ENCODE assay signal across 1 fruit fly cellular context in the genomic region with DNA sequence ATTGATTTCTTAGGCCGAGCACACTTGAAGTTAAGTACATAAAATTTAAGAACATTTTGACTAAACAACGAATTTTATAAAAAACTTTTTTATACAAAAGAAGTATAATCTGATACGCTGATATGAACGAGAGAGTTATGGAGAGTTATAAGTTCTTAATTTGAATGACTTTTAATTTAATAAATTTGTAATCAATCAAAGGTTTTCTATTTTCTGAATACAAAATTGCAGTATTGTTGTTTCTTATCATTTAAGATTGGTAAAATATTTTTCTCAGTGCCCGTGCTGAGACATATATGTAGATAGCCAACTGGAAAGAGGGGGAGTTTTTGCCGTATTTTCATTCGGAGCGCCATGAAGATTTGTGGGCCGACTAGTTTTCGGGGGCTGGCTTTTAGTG.
TF ChIP-seq lines count a peak whose summit lies in the region.

No protein-coding gene starts in this region.

TF ChIP-seq in whole organism, embryonic, 481 proteins besides CTCF, POLR2A, EP300 and RAD21 (continued from another document and continues in another):
- TF ChIP-seq CG1233 (GFP tag; optimal IDR thresholded peaks at IDR 0.05; lab: Kevin White, UChicago) (no peak), fu2 (GFP tag; optimal IDR thresholded peaks at IDR 0.05; lab: Kevin White, UChicago) (no peak), dmrt99B (tag; optimal IDR thresholded peaks at IDR 0.05; lab: Kevin White, UChicago) (peak; percentile 12), wdn (GFP tag; IDR thresholded peaks at IDR 0.05; lab: Robert Waterston, UW) (no peak), Neu2 (GFP tag; optimal IDR thresholded peaks at IDR 0.05; lab: Kevin White, UChicago; ENCODE audit: borderline replicate concordance) (no peak), usp (GFP tag; optimal IDR thresholded peaks at IDR 0.05; lab: Kevin White, UChicago) (no peak), sima (GFP tag; optimal IDR thresholded peaks at IDR 0.05; lab: Kevin White, UChicago) (no peak), CG17385 (GFP tag; optimal IDR thresholded peaks at IDR 0.05; lab: Kevin White, UChicago) (peak; percentile 23), Ada2b (GFP tag; IDR thresholded peaks at IDR 0.05; lab: Robert Waterston, UW) (no peak), dpn (GFP tag; optimal IDR thresholded peaks at IDR 0.05; lab: Kevin White, UChicago) (no peak), CG7928 (GFP tag; optimal IDR thresholded peaks at IDR 0.05; lab: Kevin White, UChicago) (no peak), cad (GFP tag; optimal IDR thresholded peaks at IDR 0.05; lab: Kevin White, UChicago) (no peak), CG1792 (GFP tag; optimal IDR thresholded peaks at IDR 0.05; lab: Kevin White, UChicago) (no peak), amos (GFP tag; IDR thresholded peaks at IDR 0.05; lab: Robert Waterston, UW; ENCODE audit: partially characterized antibody) (no peak), CG16815 (GFP tag; optimal IDR thresholded peaks at IDR 0.05; lab: Kevin White, UChicago) (peak; percentile 29), CG7372 (GFP tag; IDR thresholded peaks at IDR 0.05; lab: Robert Waterston, UW) (no peak), Fer1 (GFP tag; optimal IDR thresholded peaks at IDR 0.05; lab: Kevin White, UChicago) (no peak), ap (GFP tag; IDR thresholded peaks at IDR 0.05; lab: Robert Waterston, UW) (no peak), CG15073 (GFP tag; optimal IDR thresholded peaks at IDR 0.05; lab: Kevin White, UChicago) (no peak), CG18476 (GFP tag; optimal IDR thresholded peaks at IDR 0.05; lab: Kevin White, UChicago) (no peak), lab (GFP tag; optimal IDR thresholded peaks at IDR 0.05; lab: Kevin White, UChicago) (no peak), insv (GFP tag; optimal IDR thresholded peaks at IDR 0.05; lab: Kevin White, UChicago) (no peak), NfI (GFP tag; optimal IDR thresholded peaks at IDR 0.05; lab: Kevin White, UChicago) (no peak), CG12744 (GFP tag; optimal IDR thresholded peaks at IDR 0.05; lab: Kevin White, UChicago) (no peak), Poxn (GFP tag; IDR thresholded peaks at IDR 0.05; lab: Robert Waterston, UW) (no peak), Hmx (GFP tag; optimal IDR thresholded peaks at IDR 0.05; lab: Kevin White, UChicago) (no peak), mam (GFP tag; optimal IDR thresholded peaks at IDR 0.05; lab: Kevin White, UChicago) (no peak), CG11398 (GFP tag; optimal IDR thresholded peaks at IDR 0.05; lab: Kevin White, UChicago) (no peak), CG15011 (GFP tag; optimal IDR thresholded peaks at IDR 0.05; lab: Kevin White, UChicago) (no peak), da (GFP tag; optimal IDR thresholded peaks at IDR 0.05; lab: Kevin White, UChicago) (no peak), CG15601 (tag; optimal IDR thresholded peaks at IDR 0.05; lab: Kevin White, UChicago) (peak; percentile 79), Spps (tag; optimal IDR thresholded peaks at IDR 0.05; lab: Kevin White, UChicago) (no peak), CG15696 (tag; optimal IDR thresholded peaks at IDR 0.05; lab: Kevin White, UChicago) (no peak), Hmr (GFP tag; optimal IDR thresholded peaks at IDR 0.05; lab: Kevin White, UChicago) (no peak), CG10321 (GFP tag; IDR thresholded peaks at IDR 0.05; lab: Robert Waterston, UW) (no peak), CG7987 (GFP tag; optimal IDR thresholded peaks at IDR 0.05; lab: Kevin White, UChicago) (no peak), ATbp (GFP tag; optimal IDR thresholded peaks at IDR 0.05; lab: Kevin White, UChicago) (peak; percentile 15), Jarid2 (GFP tag; optimal IDR thresholded peaks at IDR 0.05; lab: Kevin White, UChicago) (no peak), CG11085 (GFP tag; IDR thresholded peaks at IDR 0.05; lab: Robert Waterston, UW) (no peak), cg (GFP tag; optimal IDR thresholded peaks at IDR 0.05; lab: Kevin White, UChicago) (no peak), CG7963 (GFP tag; IDR thresholded peaks at IDR 0.05; lab: Robert Waterston, UW; ENCODE audit: partially characterized antibody) (no peak), CG4328 (GFP tag; optimal IDR thresholded peaks at IDR 0.05; lab: Kevin White, UChicago) (no peak), gcm (GFP tag; optimal IDR thresholded peaks at IDR 0.05; lab: Kevin White, UChicago) (peak; percentile 19), tna (GFP tag; IDR thresholded peaks at IDR 0.05; lab: Robert Waterston, UW; ENCODE audit: partially characterized antibody) (no peak), Sry-δ (GFP tag; optimal IDR thresholded peaks at IDR 0.05; lab: Kevin White, UChicago) (no peak), Oli (tag; optimal IDR thresholded peaks at IDR 0.05; lab: Kevin White, UChicago) (peak; percentile 51), vvl (GFP tag; IDR thresholded peaks at IDR 0.05; lab: Robert Waterston, UW) (0 out of 2 replicates have a peak, but pooled peaks have one; percentile 20), CG3838 (GFP tag; optimal IDR thresholded peaks at IDR 0.05; lab: Kevin White, UChicago) (no peak), Adf1 (GFP tag; IDR thresholded peaks at IDR 0.05; lab: Robert Waterston, UW) (no peak), CG3065 (GFP tag; optimal IDR thresholded peaks at IDR 0.05; lab: Kevin White, UChicago) (no peak), shn (GFP tag; optimal IDR thresholded peaks at IDR 0.05; lab: Kevin White, UChicago) (no peak), hkb (optimal IDR thresholded peaks at IDR 0.05; lab: Kevin White, UChicago) (no peak), hkb (GFP tag; IDR thresholded peaks at IDR 0.05; lab: Robert Waterston, UW) (no peak), CG8281 (tag; optimal IDR thresholded peaks at IDR 0.05; lab: Kevin White, UChicago) (no peak), slp2 (GFP tag; optimal IDR thresholded peaks at IDR 0.05; lab: Kevin White, UChicago) (no peak), az2 (GFP tag; optimal IDR thresholded peaks at IDR 0.05; lab: Kevin White, UChicago) (peak; percentile 47), Lpt (GFP tag; optimal IDR thresholded peaks at IDR 0.05; lab: Kevin White, UChicago) (no peak), pzg (GFP tag; optimal IDR thresholded peaks at IDR 0.05; lab: Kevin White, UChicago) (no peak), CG15514 (GFP tag; optimal IDR thresholded peaks at IDR 0.05; lab: Kevin White, UChicago) (no peak), pho (GFP tag; optimal IDR thresholded peaks at IDR 0.05; lab: Kevin White, UChicago) (no peak), aop (GFP tag; IDR thresholded peaks at IDR 0.05; lab: Robert Waterston, UW) (no peak), CG34376 (GFP tag; optimal IDR thresholded peaks at IDR 0.05; lab: Kevin White, UChicago) (no peak), Opbp (GFP tag; IDR thresholded peaks at IDR 0.05; lab: Robert Waterston, UW; ENCODE audit: partially characterized antibody) (no peak), CG11504 (tag; optimal IDR thresholded peaks at IDR 0.05; lab: Kevin White, UChicago) (peak; percentile 37), NFAT (GFP tag; IDR thresholded peaks at IDR 0.05; lab: Robert Waterston, UW) (no peak), org-1 (GFP tag; optimal IDR thresholded peaks at IDR 0.05; lab: Kevin White, UChicago) (peak; percentile 12), lilli (GFP tag; optimal IDR thresholded peaks at IDR 0.05; lab: Kevin White, UChicago) (no peak), D (optimal IDR thresholded peaks at IDR 0.05; lab: Kevin White, UChicago) (no peak), D (GFP tag; optimal IDR thresholded peaks at IDR 0.05; lab: Kevin White, UChicago) (peak; percentile 29), CG13123 (GFP tag; optimal IDR thresholded peaks at IDR 0.05; lab: Kevin White, UChicago) (no peak), twi (tag; optimal IDR thresholded peaks at IDR 0.05; lab: Kevin White, UChicago) (peak; percentile 45), CG8290 (GFP tag; optimal IDR thresholded peaks at IDR 0.05; lab: Kevin White, UChicago) (no peak), CG8290 (tag; optimal IDR thresholded peaks at IDR 0.05; lab: Kevin White, UChicago) (no peak), BtbVII (GFP tag; optimal IDR thresholded peaks at IDR 0.05; lab: Kevin White, UChicago) (no peak), CG18764 (GFP tag; optimal IDR thresholded peaks at IDR 0.05; lab: Kevin White, UChicago) (no peak), CG3281 (GFP tag; optimal IDR thresholded peaks at IDR 0.05; lab: Kevin White, UChicago) (no peak), CG17361 (GFP tag; IDR thresholded peaks at IDR 0.05; lab: Robert Waterston, UW) (peak; percentile 77), B-H2 (GFP tag; optimal IDR thresholded peaks at IDR 0.05; lab: Kevin White, UChicago) (no peak), CG6765 (GFP tag; optimal IDR thresholded peaks at IDR 0.05; lab: Kevin White, UChicago) (no peak), slbo (GFP tag; IDR thresholded peaks at IDR 0.05; lab: Robert Waterston, UW) (no peak), CG3407 (GFP tag; optimal IDR thresholded peaks at IDR 0.05; lab: Kevin White, UChicago) (peak; percentile 22), CG8388 (GFP tag; optimal IDR thresholded peaks at IDR 0.05; lab: Kevin White, UChicago) (peak; percentile 69), ato (GFP tag; IDR thresholded peaks at IDR 0.05; lab: Robert Waterston, UW; ENCODE audit: partially characterized antibody) (no peak), Med (GFP tag; lab: Kevin White, UChicago) (no peak), inv (GFP tag; IDR thresholded peaks at IDR 0.05; lab: Robert Waterston, UW; ENCODE audit: partially characterized antibody) (no peak), eve (GFP tag; optimal IDR thresholded peaks at IDR 0.05; lab: Kevin White, UChicago) (no peak), klu (GFP tag; IDR thresholded peaks at IDR 0.05; lab: Robert Waterston, UW) (no peak), CG10209 (GFP tag; optimal IDR thresholded peaks at IDR 0.05; lab: Kevin White, UChicago) (no peak), CG30020 (tag; optimal IDR thresholded peaks at IDR 0.05; lab: Kevin White, UChicago) (peak; percentile 22), sens (GFP tag; lab: Kevin White, UChicago) (peak; percentile 42), slou (GFP tag; optimal IDR thresholded peaks at IDR 0.05; lab: Kevin White, UChicago) (no peak), CG6791 (GFP tag; IDR thresholded peaks at IDR 0.05; lab: Robert Waterston, UW; ENCODE audit: partially characterized antibody) (no peak), CG7745 (tag; optimal IDR thresholded peaks at IDR 0.05; lab: Kevin White, UChicago) (no peak), Sin3A (optimal IDR thresholded peaks at IDR 0.05; lab: Kevin White, UChicago) (no peak), Eip74EF (GFP tag; optimal IDR thresholded peaks at IDR 0.05; lab: Kevin White, UChicago) (peak in 1 of 2 experiments; percentile 18), CG2116 (GFP tag; optimal IDR thresholded peaks at IDR 0.05; lab: Kevin White, UChicago) (no peak), hbn (GFP tag; IDR thresholded peaks at IDR 0.05; lab: Robert Waterston, UW; ENCODE audit: partially characterized antibody) (no peak), CG18262 (tag; optimal IDR thresholded peaks at IDR 0.05; lab: Kevin White, UChicago) (peak; percentile 82), bab2 (GFP tag; optimal IDR thresholded peaks at IDR 0.05; lab: Kevin White, UChicago) (no peak), gsb-n (tag; optimal IDR thresholded peaks at IDR 0.05; lab: Kevin White, UChicago) (peak; percentile 79), nau (GFP tag; optimal IDR thresholded peaks at IDR 0.05; lab: Kevin White, UChicago) (no peak), lbe (GFP tag; optimal IDR thresholded peaks at IDR 0.05; lab: Kevin White, UChicago) (no peak), CG15479 (GFP tag; optimal IDR thresholded peaks at IDR 0.05; lab: Kevin White, UChicago) (no peak), unpg (GFP tag; optimal IDR thresholded peaks at IDR 0.05; lab: Kevin White, UChicago) (peak; percentile 52), CG18599 (GFP tag; optimal IDR thresholded peaks at IDR 0.05; lab: Kevin White, UChicago) (no peak), CG30431 (GFP tag; optimal IDR thresholded peaks at IDR 0.05; lab: Kevin White, UChicago) (no peak), Ravus (GFP tag; IDR thresholded peaks at IDR 0.05; lab: Robert Waterston, UW) (no peak), p53 (GFP tag; optimal IDR thresholded peaks at IDR 0.05; lab: Kevin White, UChicago) (no peak), lola (GFP tag; optimal IDR thresholded peaks at IDR 0.05; lab: Kevin White, UChicago) (peak in 1 of 3 experiments; percentile 88), nmo (GFP tag; optimal IDR thresholded peaks at IDR 0.05; lab: Kevin White, UChicago) (peak; percentile 79), CkIIα-i1 (GFP tag; IDR thresholded peaks at IDR 0.05; lab: Robert Waterston, UW) (no peak), Optix (GFP tag; IDR thresholded peaks at IDR 0.05; lab: Robert Waterston, UW) (no peak), CG9797 (GFP tag; optimal IDR thresholded peaks at IDR 0.05; lab: Kevin White, UChicago) (no peak), CG10654 (GFP tag; optimal IDR thresholded peaks at IDR 0.05; lab: Kevin White, UChicago) (no peak), CG43689 (GFP tag; IDR thresholded peaks at IDR 0.05; lab: Robert Waterston, UW) (no peak), pum (GFP tag; optimal IDR thresholded peaks at IDR 0.05; lab: Kevin White, UChicago) (no peak), bigmax (GFP tag; optimal IDR thresholded peaks at IDR 0.05; lab: Kevin White, UChicago) (no peak), CG16779 (GFP tag; IDR thresholded peaks at IDR 0.05; lab: Robert Waterston, UW) (no peak), CG10543 (GFP tag; optimal IDR thresholded peaks at IDR 0.05; lab: Kevin White, UChicago) (no peak), TFAM (GFP tag; optimal IDR thresholded peaks at IDR 0.05; lab: Kevin White, UChicago) (no peak), Hr78 (GFP tag; optimal IDR thresholded peaks at IDR 0.05; lab: Kevin White, UChicago) (peak in 1 of 2 experiments; percentile 16), ash1 (GFP tag; optimal IDR thresholded peaks at IDR 0.05; lab: Kevin White, UChicago) (no peak), CG13775 (GFP tag; optimal IDR thresholded peaks at IDR 0.05; lab: Kevin White, UChicago) (peak; percentile 11), MTF-1 (GFP tag; optimal IDR thresholded peaks at IDR 0.05; lab: Kevin White, UChicago; ENCODE audit: borderline replicate concordance) (no peak), jumu (GFP tag; optimal IDR thresholded peaks at IDR 0.05; lab: Kevin White, UChicago) (no peak), MBD-R2 (GFP tag; IDR thresholded peaks at IDR 0.05; lab: Robert Waterston, UW) (no peak), CoRest (tag; optimal IDR thresholded peaks at IDR 0.05; lab: Kevin White, UChicago) (peak; percentile 62), Oaz (GFP tag; IDR thresholded peaks at IDR 0.05; lab: Robert Waterston, UW) (no peak), sna (GFP tag; IDR thresholded peaks at IDR 0.05; lab: Robert Waterston, UW; ENCODE audit: partially characterized antibody) (no peak), Bdp1 (GFP tag; optimal IDR thresholded peaks at IDR 0.05; lab: Kevin White, UChicago) (no peak), CG8478 (optimal IDR thresholded peaks at IDR 0.05; lab: Kevin White, UChicago) (no peak), CG11093 (GFP tag; IDR thresholded peaks at IDR 0.05; lab: Robert Waterston, UW) (no peak), dati (GFP tag; IDR thresholded peaks at IDR 0.05; lab: Robert Waterston, UW) (no peak)
